Worm (Caenorhabditis elegans): ENCODE measurements around the gene immp-2.

- TF ChIP-seq him-1 (tag; optimal IDR thresholded peaks at IDR 0.05) = no peak
- no peak for TF ChIP-seq dao-5 (tag; optimal IDR thresholded peaks at IDR 0.05)
- no peak for TF ChIP-seq W03F9.2 (tag; optimal IDR thresholded peaks at IDR 0.05)
Observed at ce11 chrIV:1029939-1030338, 24.3 kb upstream of the immp-2 start, which contains the start of gene abhd-14.
